Worm (Caenorhabditis elegans): ENCODE measurements around the gene M6.11.

DNA sequence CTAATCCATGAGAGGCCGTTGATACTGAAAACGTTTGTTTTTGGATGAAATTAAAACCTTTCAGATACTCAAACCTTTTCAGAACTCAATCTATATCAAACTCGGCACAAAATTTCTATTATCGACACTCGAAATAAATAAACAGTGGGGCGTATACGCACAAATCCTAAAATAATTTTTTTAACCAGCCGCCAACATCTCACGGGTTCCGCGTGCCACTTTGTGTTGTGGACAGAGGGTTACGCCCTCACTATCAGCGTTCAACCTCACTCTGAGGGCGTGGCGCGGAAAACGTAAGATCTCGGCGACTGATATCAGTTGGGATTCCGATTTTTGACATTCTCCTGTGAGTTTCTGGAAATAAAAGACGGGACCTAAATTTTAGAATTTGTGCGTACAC lies 40.1 kb upstream of the M6.11 start:
- no peak for TF ChIP-seq nhr-11 (tag; optimal IDR thresholded peaks at IDR 0.05)
- no peak for TF ChIP-seq pqm-1 (tag; optimal IDR thresholded peaks at IDR 0.05)
- TF ChIP-seq lsy-2 (tag; optimal IDR thresholded peaks at IDR 0.05), result no peak
- no peak for TF ChIP-seq lin-1 (GFP tag; IDR thresholded peaks at IDR 0.05)
- TF ChIP-seq gei-8 (GFP tag; optimal IDR thresholded peaks at IDR 0.05), result no peak
- no peak for TF ChIP-seq R02D3.7 (tag; optimal IDR thresholded peaks at IDR 0.05)
